In genomic region chrIII:4649811-4650544, ce11 we compare ENCODE assay signal across 5 worm cellular contexts.
TF ChIP-seq lines count a peak whose summit lies in the region.

Gene ppm-2, plus strand, starts transcription at chrIII:4650494.

TF ChIP-seq in whole organism, L1 larva, 84 proteins besides CTCF, POLR2A, EP300 and RAD21 (continued from another document):
- TF ChIP-seq tbx-2 (tag; optimal IDR thresholded peaks at IDR 0.05; lab: Kevin White, UChicago) (no peak), lin-35 (GFP tag; optimal IDR thresholded peaks at IDR 0.05; lab: Kevin White, UChicago) (peak in 1 of 2 experiments; percentile 27), snu-23 (GFP tag; optimal IDR thresholded peaks at IDR 0.05; lab: Kevin White, UChicago) (no peak)

TF ChIP-seq in whole organism, L2 larva, 48 proteins besides CTCF, POLR2A, EP300 and RAD21 (continued from another document):
- TF ChIP-seq fos-1 (tag; optimal IDR thresholded peaks at IDR 0.05; lab: Kevin White, UChicago) (peak; percentile 35), sma-9 (GFP tag; optimal IDR thresholded peaks at IDR 0.05; lab: Kevin White, UChicago) (peak; percentile 64), sma-9 (tag; optimal IDR thresholded peaks at IDR 0.05; lab: Kevin White, UChicago) (no peak), lin-13 (GFP tag; optimal IDR thresholded peaks at IDR 0.05; lab: Kevin White, UChicago) (no peak), sem-4 (tag; optimal IDR thresholded peaks at IDR 0.05; lab: Kevin White, UChicago) (no peak), unc-62 (GFP tag; optimal IDR thresholded peaks at IDR 0.05; lab: Kevin White, UChicago) (no peak), elt-1 (tag; optimal IDR thresholded peaks at IDR 0.05; lab: Kevin White, UChicago) (no peak), nhr-77 (tag; optimal IDR thresholded peaks at IDR 0.05; lab: Kevin White, UChicago) (no peak), F13H6.1 (tag; optimal IDR thresholded peaks at IDR 0.05; lab: Kevin White, UChicago) (no peak), alr-1 (tag; optimal IDR thresholded peaks at IDR 0.05; lab: Kevin White, UChicago) (no peak), ama-1 (optimal IDR thresholded peaks at IDR 0.05; lab: Kevin White, UChicago) (peak; percentile 36), dmd-4 (tag; optimal IDR thresholded peaks at IDR 0.05; lab: Kevin White, UChicago) (no peak), skn-1 (tag; optimal IDR thresholded peaks at IDR 0.05; lab: Kevin White, UChicago) (no peak)
TF ChIP-seq in whole organism, L2 larva: peak in this region for 6.

TF ChIP-seq in whole organism, L3 larva, 47 proteins besides CTCF, POLR2A, EP300 and RAD21 (continued from another document):
- no peak for TF ChIP-seq nhr-28 (tag; optimal IDR thresholded peaks at IDR 0.05; lab: Kevin White, UChicago)
- TF ChIP-seq fkh-2 (tag; optimal IDR thresholded peaks at IDR 0.05; lab: Kevin White, UChicago), result no peak
- no peak for TF ChIP-seq lin-39 (tag; optimal IDR thresholded peaks at IDR 0.05; lab: Kevin White, UChicago)
- TF ChIP-seq nhr-76 (tag; optimal IDR thresholded peaks at IDR 0.05; lab: Kevin White, UChicago), result no peak
- no peak for TF ChIP-seq zag-1 (tag; optimal IDR thresholded peaks at IDR 0.05; lab: Kevin White, UChicago)
- TF ChIP-seq jun-1 (tag; optimal IDR thresholded peaks at IDR 0.05; lab: Kevin White, UChicago), result peak; percentile 8
- TF ChIP-seq ceh-82 (tag; optimal IDR thresholded peaks at IDR 0.05; lab: Kevin White, UChicago), result no peak
- no peak for TF ChIP-seq mml-1 (tag; optimal IDR thresholded peaks at IDR 0.05; lab: Kevin White, UChicago)
- peak; percentile 63 for TF ChIP-seq elt-2 (tag; optimal IDR thresholded peaks at IDR 0.05; lab: Kevin White, UChicago)
- no peak for TF ChIP-seq hmg-11 (tag; optimal IDR thresholded peaks at IDR 0.05; lab: Kevin White, UChicago)
- TF ChIP-seq unc-62 (GFP tag; optimal IDR thresholded peaks at IDR 0.05; lab: Kevin White, UChicago), result no peak
- TF ChIP-seq egl-27 (tag; optimal IDR thresholded peaks at IDR 0.05; lab: Kevin White, UChicago), result no peak
- TF ChIP-seq elt-1 (tag; optimal IDR thresholded peaks at IDR 0.05; lab: Kevin White, UChicago), result no peak
- no peak for TF ChIP-seq nfya-1 (tag; optimal IDR thresholded peaks at IDR 0.05; lab: Kevin White, UChicago; ENCODE audit: insufficient read depth)
- no peak for TF ChIP-seq fkh-10 (GFP tag; optimal IDR thresholded peaks at IDR 0.05; lab: Kevin White, UChicago)
- TF ChIP-seq unc-39 (tag; optimal IDR thresholded peaks at IDR 0.05; lab: Kevin White, UChicago), result no peak
- no peak for TF ChIP-seq daf-12 (tag; optimal IDR thresholded peaks at IDR 0.05; lab: Kevin White, UChicago)
- no peak for TF ChIP-seq nhr-237 (tag; optimal IDR thresholded peaks at IDR 0.05; lab: Kevin White, UChicago)
- TF ChIP-seq R02D3.7 (tag; optimal IDR thresholded peaks at IDR 0.05; lab: Kevin White, UChicago), result no peak

TF ChIP-seq in whole organism, L4 larva, 104 proteins besides CTCF, POLR2A, EP300 and RAD21 (continued from another document):
- TF ChIP-seq lsy-2 (tag; optimal IDR thresholded peaks at IDR 0.05; lab: Kevin White, UChicago) (peak in 1 of 2 experiments; percentile 47), zfp-3 (GFP tag; conservative IDR thresholded peaks at IDR 0.05; lab: Robert Waterston, UW) (0 out of 2 replicates have a peak, but pooled peaks have one; percentile 45), tra-1 (GFP tag; IDR thresholded peaks at IDR 0.05; lab: Robert Waterston, UW) (0 out of 2 replicates have a peak, but pooled peaks have one; percentile 9), dve-1 (tag; optimal IDR thresholded peaks at IDR 0.05; lab: Kevin White, UChicago; ENCODE audit: insufficient read depth) (peak; percentile 55), snpc-1.2 (GFP tag; IDR thresholded peaks at IDR 0.05; lab: Robert Waterston, UW) (peak; percentile 46; the same call in 1 of the 2 replicates), nhr-76 (tag; optimal IDR thresholded peaks at IDR 0.05; lab: Kevin White, UChicago) (no peak), mep-1 (tag; optimal IDR thresholded peaks at IDR 0.05; lab: Kevin White, UChicago) (peak; percentile 13), lin-15B (tag; optimal IDR thresholded peaks at IDR 0.05; lab: Kevin White, UChicago) (no peak), nhr-237 (tag; optimal IDR thresholded peaks at IDR 0.05; lab: Kevin White, UChicago) (no peak), mdl-1 (tag; optimal IDR thresholded peaks at IDR 0.05; lab: Kevin White, UChicago) (peak in 1 of 2 experiments; percentile 10), lir-3 (tag; optimal IDR thresholded peaks at IDR 0.05; lab: Kevin White, UChicago) (no peak)

TF ChIP-seq in whole organism, young adult, 124 proteins besides CTCF, POLR2A, EP300 and RAD21 (continued from another document):
- TF ChIP-seq mcd-1 (GFP tag; IDR thresholded peaks at IDR 0.05; lab: Robert Waterston, UW) (0 out of 2 replicates have a peak, but pooled peaks have one; percentile 13), F33H1.4 (GFP tag; IDR thresholded peaks at IDR 0.05; lab: Robert Waterston, UW) (peak; percentile 97), dox-1 (GFP tag; IDR thresholded peaks at IDR 0.05; lab: Robert Waterston, UW) (no peak), ceh-91 (GFP tag; IDR thresholded peaks at IDR 0.05; lab: Robert Waterston, UW) (peak; percentile 87), lsy-27 (tag; optimal IDR thresholded peaks at IDR 0.05; lab: Kevin White, UChicago; ENCODE audit: borderline replicate concordance, insufficient read depth) (no peak), aptf-2 (GFP tag; conservative IDR thresholded peaks at IDR 0.05; lab: Robert Waterston, UW) (0 out of 2 replicates have a peak, but pooled peaks have one; percentile 59), repo-1 (tag; optimal IDR thresholded peaks at IDR 0.05; lab: Kevin White, UChicago) (no peak), cebp-1 (GFP tag; IDR thresholded peaks at IDR 0.05; lab: Robert Waterston, UW) (no peak), cebp-1 (tag; optimal IDR thresholded peaks at IDR 0.05; lab: Kevin White, UChicago) (no peak), let-607 (tag; optimal IDR thresholded peaks at IDR 0.05; lab: Kevin White, UChicago) (peak in 1 of 2 experiments; percentile 25), let-526 (GFP tag; IDR thresholded peaks at IDR 0.05; lab: Robert Waterston, UW) (0 out of 2 replicates have a peak, but pooled peaks have one; percentile 35), ceh-79 (tag; optimal IDR thresholded peaks at IDR 0.05; lab: Kevin White, UChicago) (no peak), him-1 (tag; optimal IDR thresholded peaks at IDR 0.05; lab: Kevin White, UChicago) (peak; percentile 54), efl-1 (GFP tag; optimal IDR thresholded peaks at IDR 0.05; lab: Kevin White, UChicago) (peak; percentile 50), F10E7.11 (tag; optimal IDR thresholded peaks at IDR 0.05; lab: Kevin White, UChicago) (no peak), snpc-1.3 (tag; optimal IDR thresholded peaks at IDR 0.05; lab: Kevin White, UChicago; ENCODE audit: insufficient read depth) (peak; percentile 21), nhr-120 (GFP tag; IDR thresholded peaks at IDR 0.05; lab: Robert Waterston, UW) (no peak), cebp-2 (GFP tag; IDR thresholded peaks at IDR 0.05; lab: Robert Waterston, UW) (no peak), snpc-1.1 (tag; optimal IDR thresholded peaks at IDR 0.05; lab: Kevin White, UChicago; ENCODE audit: insufficient read depth) (no peak)
